Worm (Caenorhabditis elegans): ENCODE measurements around the gene Y62H9A.14.
A peak's percentile ranks its signal among the peaks of the same experiment; 100 is the strongest.

The Y62H9A.14 gene

DNA sequence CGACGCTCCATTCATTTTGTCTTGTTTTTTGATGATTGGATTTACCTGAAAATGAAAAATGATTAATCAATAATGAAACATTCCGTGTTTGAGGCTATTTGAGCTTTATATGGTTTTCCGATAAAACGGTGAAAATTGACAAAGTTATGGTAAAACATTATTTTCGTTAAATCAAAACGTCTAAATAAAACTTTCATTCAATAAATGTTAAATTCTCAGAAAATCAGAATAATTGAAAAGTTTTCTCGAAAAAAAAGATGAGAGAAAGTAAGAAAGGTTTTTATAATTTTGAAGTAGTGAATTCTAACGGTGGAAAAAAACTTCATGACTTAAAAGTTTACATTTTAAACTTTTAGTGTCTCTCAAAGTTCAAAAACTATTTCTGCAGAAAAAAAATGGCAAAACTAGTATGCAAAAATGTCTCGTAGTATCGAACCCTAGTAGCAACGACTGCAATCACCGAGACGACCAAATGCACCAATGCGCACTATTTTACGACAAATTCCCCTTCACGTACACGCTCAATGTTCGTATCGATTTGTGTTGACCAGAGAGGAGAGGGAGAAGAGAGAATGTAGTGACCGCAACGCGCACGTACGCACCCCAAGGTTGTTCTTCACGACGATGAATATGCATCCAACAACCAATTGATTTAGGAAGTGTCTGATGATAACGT lies 25.9 kb downstream of the Y62H9A.14 start, which contains the start of gene nfya-1 (continued):
- no peak for TF ChIP-seq attf-4 (tag; optimal IDR thresholded peaks at IDR 0.05)
- TF ChIP-seq aly-2 (tag; optimal IDR thresholded peaks at IDR 0.05), result no peak
- no peak for TF ChIP-seq Y105C5A.15 (GFP tag; IDR thresholded peaks at IDR 0.05)
- peak; percentile 76 for TF ChIP-seq hmg-1.1 (GFP tag; IDR thresholded peaks at IDR 0.05)
- no peak for TF ChIP-seq R02D3.7 (tag; optimal IDR thresholded peaks at IDR 0.05)
- no peak for TF ChIP-seq nhr-111 (GFP tag; optimal IDR thresholded peaks at IDR 0.05)
- TF ChIP-seq D1046.2 (GFP tag; IDR thresholded peaks at IDR 0.05), result no peak
- TF ChIP-seq lim-7 (GFP tag; IDR thresholded peaks at IDR 0.05), result no peak
- TF ChIP-seq ama-1 (optimal IDR thresholded peaks at IDR 0.05), result no peak
- no peak for TF ChIP-seq snpc-1.2 (GFP tag; IDR thresholded peaks at IDR 0.05)

DNA sequence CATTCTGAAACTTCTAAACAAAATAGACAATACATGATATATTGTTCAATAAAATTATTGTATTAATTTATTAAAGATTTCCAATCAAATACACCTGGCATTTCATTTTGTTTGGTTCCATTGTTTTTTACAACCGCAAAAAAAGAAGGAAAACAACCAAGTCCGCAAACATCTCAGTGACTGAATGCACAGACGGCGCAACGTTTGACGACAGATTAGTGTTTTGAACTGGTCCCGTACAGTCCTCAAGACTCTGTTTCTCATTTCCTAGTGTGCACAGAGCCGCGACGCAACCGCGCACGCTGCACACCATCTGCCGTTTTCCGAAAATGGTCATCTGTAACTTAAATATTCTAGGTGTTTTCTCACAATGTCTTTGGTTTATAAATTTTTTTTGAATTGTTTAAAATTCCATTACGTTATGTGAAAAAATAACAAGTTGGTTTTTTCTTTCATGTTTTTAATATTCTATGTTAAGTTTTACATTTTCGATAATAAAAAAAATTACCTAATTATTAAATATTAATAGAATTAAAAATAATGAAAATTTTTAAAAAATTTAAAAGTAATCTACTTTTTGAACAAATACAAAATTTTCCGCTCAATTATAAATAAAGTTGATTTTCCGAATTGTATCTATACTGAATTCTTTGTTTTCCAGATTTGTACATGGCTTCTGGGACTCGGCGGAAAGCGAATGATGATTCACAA lies 27.3 kb downstream of the Y62H9A.14 start, which contains the start of gene lsd-1:
Gene lsd-1, plus strand, starts transcription at position 661 of the 711 bp plus-strand sequence.
- TF ChIP-seq unc-62 (GFP tag; optimal IDR thresholded peaks at IDR 0.05 in 1 of 2), result peak in 1 of 2 experiments; percentile 76
- no peak for TF ChIP-seq unc-62 (tag; optimal IDR thresholded peaks at IDR 0.05)
- peak; percentile 42 for TF ChIP-seq dve-1 (tag; optimal IDR thresholded peaks at IDR 0.05; ENCODE audit: insufficient read depth)
- peak; percentile 28 for TF ChIP-seq rbr-2 (tag; optimal IDR thresholded peaks at IDR 0.05)
- TF ChIP-seq daf-16 (GFP tag; optimal IDR thresholded peaks at IDR 0.05), result no peak
- peak; percentile 39 for TF ChIP-seq daf-16 (tag; optimal IDR thresholded peaks at IDR 0.05)
- no peak for TF ChIP-seq lin-1 (GFP tag; IDR thresholded peaks at IDR 0.05)

ce11 chrX:11952129-11952528 lies 31.1 kb downstream of the Y62H9A.14 start:
- TF ChIP-seq ama-1 (optimal IDR thresholded peaks at IDR 0.05), result no peak
- TF ChIP-seq unc-62 (GFP tag; optimal IDR thresholded peaks at IDR 0.05 in 1 of 2), result peak in 1 of 2 experiments; percentile 94
- no peak for TF ChIP-seq unc-62 (tag; optimal IDR thresholded peaks at IDR 0.05)

DNA sequence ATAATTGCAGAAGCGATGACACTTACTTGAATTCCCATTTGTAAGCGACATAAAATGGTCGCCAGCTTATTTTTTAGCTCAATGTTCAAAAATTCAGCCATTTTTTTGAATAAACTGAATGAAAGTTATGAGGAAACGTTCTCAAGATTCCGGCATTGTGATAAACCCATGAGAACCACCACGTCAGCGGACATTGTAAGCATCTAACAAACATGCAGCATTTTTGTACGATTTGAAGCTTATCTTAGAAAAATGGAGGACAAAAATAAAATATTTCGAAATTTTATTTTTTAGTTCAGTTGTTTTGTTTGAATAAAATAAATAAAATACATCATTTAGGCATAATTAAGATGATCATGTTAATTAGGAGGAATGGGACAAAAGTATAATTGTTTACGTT lies 32.2 kb downstream of the Y62H9A.14 start, which contains the start of gene T08D10.4:
Gene T08D10.4, minus strand, starts transcription at position 101 of the 400 bp plus-strand sequence.
- TF ChIP-seq ceh-32 (tag; optimal IDR thresholded peaks at IDR 0.05; ENCODE audit: poor library complexity) (no peak), unc-62 (GFP tag; optimal IDR thresholded peaks at IDR 0.05 in 1 of 2) (peak in 1 of 2 experiments; percentile 8), unc-62 (tag; optimal IDR thresholded peaks at IDR 0.05) (no peak), zip-2 (tag; optimal IDR thresholded peaks at IDR 0.05) (no peak)

ce11 chrX:11955125-11955524 lies 34.1 kb downstream of the Y62H9A.14 start, which contains the start of gene T08D10.3:
Gene T08D10.3 (plus strand): TSS chrX:11955425.
- TF ChIP-seq Y75B8A.6 (GFP tag; IDR thresholded peaks at IDR 0.05), result no peak
- no peak for TF ChIP-seq set-16 (GFP tag; IDR thresholded peaks at IDR 0.05)
- no peak for TF ChIP-seq dmd-6 (GFP tag; IDR thresholded peaks at IDR 0.05)
- no peak for TF ChIP-seq Y48G9A.11 (GFP tag; IDR thresholded peaks at IDR 0.05)
- TF ChIP-seq gei-8 (GFP tag; optimal IDR thresholded peaks at IDR 0.05), result no peak
- TF ChIP-seq lin-15B (tag; optimal IDR thresholded peaks at IDR 0.05), result no peak
- no peak for TF ChIP-seq mdl-1 (tag; optimal IDR thresholded peaks at IDR 0.05)
- no peak for TF ChIP-seq ceh-44 (GFP tag; IDR thresholded peaks at IDR 0.05)
- no peak for TF ChIP-seq lin-13 (GFP tag; optimal IDR thresholded peaks at IDR 0.05)
- no peak for TF ChIP-seq nhr-48 (tag; optimal IDR thresholded peaks at IDR 0.05)
- TF ChIP-seq madf-5 (GFP tag; IDR thresholded peaks at IDR 0.05), result no peak
- no peak for TF ChIP-seq madf-9 (GFP tag; conservative IDR thresholded peaks at IDR 0.05)
- TF ChIP-seq hlh-11 (tag; optimal IDR thresholded peaks at IDR 0.05), result no peak
- TF ChIP-seq tra-1 (GFP tag; IDR thresholded peaks at IDR 0.05), result no peak
- no peak for TF ChIP-seq nhr-10 (tag; optimal IDR thresholded peaks at IDR 0.05)

All from whole organism, L4 larva.